Fruit fly (Drosophila melanogaster): ENCODE measurements around the gene morgue.

dm6 chr2L:4454009-4454689 lies 9.7 kb upstream of the morgue start, which contains the start of the genes Secp43 and ND-B8:
- no peak for TF ChIP-seq CG7045 (GFP tag; optimal IDR thresholded peaks at IDR 0.05)
- no peak for TF ChIP-seq cnc (optimal IDR thresholded peaks at IDR 0.05)

All from whole organism, adult.